Worm (Caenorhabditis elegans): ENCODE measurements around the gene srh-89.

- no peak for TF ChIP-seq pqm-1 (tag; optimal IDR thresholded peaks at IDR 0.05)
- TF ChIP-seq aly-2 (tag; optimal IDR thresholded peaks at IDR 0.05), result no peak
- TF ChIP-seq ceh-82 (tag; optimal IDR thresholded peaks at IDR 0.05), result no peak
- TF ChIP-seq nhr-76 (tag; optimal IDR thresholded peaks at IDR 0.05), result no peak
Measured at ce11 chrV:7454236-7454635, 10.4 kb downstream of the srh-89 start, which contains the start of gene try-8.
